Worm (Caenorhabditis elegans) whole organism, L1 larva: ENCODE data around the gene nspc-7.
"Not testable (repeated sequence)": the region's sequence is repeated elsewhere in the genome, so short reads cannot be mapped to it uniquely, and the experiment has no call there.

Source experiments
- C04F5.9 ChIP-seq: sonication (generic microtip); optimal IDR thresholded peaks from 2 replicates; lab custom pipeline; 2016; ENCODE audit warnings: missing genetic modification characterization, missing compliant biosample characterization
- C16A3.4 ChIP-seq: fragments of 150-350 bp; optimal IDR thresholded peaks from 2 replicates; lab custom pipeline; 2014; ENCODE audit warnings: missing biosample characterization, missing genetic modification characterization
- C34B4.2 ChIP-seq: sonication (generic microtip); optimal IDR thresholded peaks from 2 replicates; lab custom pipeline; 2017; ENCODE audit warnings: mild to moderate bottlenecking, missing genetic modification characterization, missing compliant biosample characterization
- aha-1 ChIP-seq: fragments of 150-350 bp; optimal IDR thresholded peaks from 2 replicates; lab custom pipeline; 2014; ENCODE audit warnings: missing biosample characterization, missing genetic modification characterization
- alr-1 ChIP-seq: fragments of 200-800 bp; sonication (Bioruptor generic); optimal IDR thresholded peaks from 2 replicates; lab custom pipeline; 2018; ENCODE audit warnings: borderline replicate concordance, mild to moderate bottlenecking, missing genetic modification characterization, missing compliant biosample characterization
- ceh-82 ChIP-seq, 3 experiments: fragments of 150-350 bp in 1 of 3; sonication (generic microtip) in 2 of 3; optimal IDR thresholded peaks; 2 replicates each; lab custom pipeline; 2014 to 2017; ENCODE audit warnings: missing biosample characterization in 3 of 3, missing genetic modification characterization in 3 of 3
- ceh-88 ChIP-seq: fragments of 200-800 bp; sonication (Bioruptor generic); IDR thresholded peaks from 2 replicates; pipeline ENCODE4 v1.3.6; 2022; ENCODE audit warnings: missing genetic modification characterization, missing compliant biosample characterization
- ceh-90 ChIP-seq: sonication (generic microtip); optimal IDR thresholded peaks from 2 replicates; lab custom pipeline; 2016; ENCODE audit warnings: missing genetic modification characterization, missing compliant biosample characterization
- dpl-1 ChIP-seq, 3 experiments: fragments of 150-350 bp in 2 of 3; sonication (generic microtip) in 1 of 3; optimal IDR thresholded peaks; 2 replicates each; lab custom pipeline; 2014 to 2017; ENCODE audit warnings: missing biosample characterization in 3 of 3, missing genetic modification characterization in 3 of 3, missing genetic modification reagents in 3 of 3
- dsc-1 ChIP-seq: sonication (generic microtip); optimal IDR thresholded peaks from 2 replicates; lab custom pipeline; 2016; ENCODE audit warnings: mild to moderate bottlenecking, missing genetic modification characterization, missing compliant biosample characterization
- efl-3 ChIP-seq: fragments of 200-800 bp; sonication (Bioruptor generic); optimal IDR thresholded peaks from 2 replicates; lab custom pipeline; 2018; ENCODE audit warnings: mild to moderate bottlenecking, missing genetic modification characterization, missing compliant biosample characterization
- egl-13 ChIP-seq: sonication (generic microtip); optimal IDR thresholded peaks from 2 replicates; lab custom pipeline; 2016; ENCODE audit warnings: missing genotype, missing genetic modification reagents, missing genetic modification characterization, missing compliant biosample characterization
- elt-3 ChIP-seq, 6 experiments: fragments of 150-350 bp in 1 of 6; sonication (generic microtip); optimal IDR thresholded peaks; 2 replicates each; lab custom pipeline; 2017 to 2018; ENCODE audit warnings: missing biosample characterization in 6 of 6, missing genetic modification characterization in 6 of 6, inconsistent platforms in 1 of 6
- fkh-10 ChIP-seq: sonication (generic microtip); optimal IDR thresholded peaks from 2 replicates; lab custom pipeline; 2017; ENCODE audit warnings: missing biosample characterization, missing genetic modification reagents, missing genetic modification characterization
- fkh-8 ChIP-seq: sonication (generic microtip); optimal IDR thresholded peaks from 2 replicates; lab custom pipeline; 2016; ENCODE audit warnings: mild to moderate bottlenecking, missing genetic modification characterization, missing compliant biosample characterization
- grh-1 ChIP-seq: fragments of 200-800 bp; sonication (Bioruptor generic); IDR thresholded peaks from 2 replicates; pipeline ENCODE4 v1.3.6; 2022; ENCODE audit warnings: missing genetic modification reagents, missing genetic modification characterization, missing compliant biosample characterization
- hlh-4 ChIP-seq: sonication (generic microtip); optimal IDR thresholded peaks from 2 replicates; lab custom pipeline; 2016; ENCODE audit warnings: mild to moderate bottlenecking, missing genetic modification characterization, missing compliant biosample characterization
- hpl-2 ChIP-seq: fragments of 150-350 bp; optimal IDR thresholded peaks from 2 replicates; lab custom pipeline; 2014; ENCODE audit warnings: missing biosample characterization, missing genetic modification reagents, missing genetic modification characterization
- irx-1 ChIP-seq: sonication (generic microtip); optimal IDR thresholded peaks from 2 replicates; lab custom pipeline; 2016; ENCODE audit warnings: missing genetic modification characterization, missing compliant biosample characterization
- jun-1 ChIP-seq: fragments of 150-350 bp; optimal IDR thresholded peaks from 2 replicates; lab custom pipeline; 2014; ENCODE audit warnings: missing biosample characterization, missing genetic modification reagents, missing genetic modification characterization
- lin-13 ChIP-seq: fragments of 150-350 bp; optimal IDR thresholded peaks from 2 replicates; lab custom pipeline; 2014; ENCODE audit warnings: missing biosample characterization, missing genetic modification reagents, missing genetic modification characterization
- lin-14 ChIP-seq: fragments of 200-800 bp; sonication (Bioruptor generic); optimal IDR thresholded peaks from 2 replicates; lab custom pipeline; 2018; ENCODE audit warnings: mild to moderate bottlenecking, missing genetic modification characterization, moderate library complexity, missing compliant biosample characterization
- lin-39 ChIP-seq: fragments of 150-350 bp; optimal IDR thresholded peaks from 2 replicates; lab custom pipeline; 2014; ENCODE audit warnings: missing biosample characterization, missing genetic modification reagents, missing genetic modification characterization
- lir-3 ChIP-seq: sonication (generic microtip); optimal IDR thresholded peaks from 2 replicates; lab custom pipeline; 2016; ENCODE audit warnings: mild to moderate bottlenecking, missing genetic modification characterization, moderate library complexity, missing compliant biosample characterization; ENCODE audit not compliant: poor library complexity
- lsy-2 ChIP-seq, 2 experiments: fragments of 150-350 bp; optimal IDR thresholded peaks; 2 replicates each; lab custom pipeline; 2014; ENCODE audit warnings: missing biosample characterization in 2 of 2, missing genetic modification characterization in 2 of 2
- mep-1 ChIP-seq: fragments of 150-350 bp; optimal IDR thresholded peaks from 2 replicates; lab custom pipeline; 2014; ENCODE audit warnings: missing biosample characterization, missing genetic modification characterization
- nhr-11 ChIP-seq: fragments of 150-350 bp; optimal IDR thresholded peaks from 2 replicates; lab custom pipeline; 2014; ENCODE audit warnings: missing biosample characterization, missing genetic modification characterization
- nhr-237 ChIP-seq: fragments of 150-350 bp; optimal IDR thresholded peaks from 2 replicates; lab custom pipeline; 2014; ENCODE audit warnings: missing biosample characterization, missing genetic modification characterization
- nhr-71 ChIP-seq: sonication (generic microtip); optimal IDR thresholded peaks from 2 replicates; lab custom pipeline; 2016; ENCODE audit warnings: mild to moderate bottlenecking, missing genetic modification characterization, moderate library complexity, missing compliant biosample characterization
- nhr-76 ChIP-seq: sonication (generic microtip); optimal IDR thresholded peaks from 2 replicates; lab custom pipeline; 2017; ENCODE audit warnings: missing biosample characterization, missing genetic modification characterization
- nhr-85 ChIP-seq: sonication (generic microtip); peaks from one replicate; lab custom pipeline; 2016; ENCODE audit warnings: missing genetic modification characterization, inconsistent platforms, missing compliant biosample characterization
- nhr-90 ChIP-seq: sonication (generic microtip); optimal IDR thresholded peaks from 2 replicates; lab custom pipeline; 2016; ENCODE audit warnings: mild to moderate bottlenecking, missing genetic modification characterization, missing compliant biosample characterization; ENCODE audit not compliant: poor library complexity
- pax-3 ChIP-seq: fragments of 200-800 bp; sonication (Bioruptor generic); optimal IDR thresholded peaks from 2 replicates; lab custom pipeline; 2018; ENCODE audit warnings: mild to moderate bottlenecking, missing genetic modification characterization, moderate library complexity, missing compliant biosample characterization
- pqm-1 ChIP-seq: sonication (generic microtip); optimal IDR thresholded peaks from 3 replicates; lab custom pipeline; 2017; ENCODE audit warnings: missing biosample characterization, missing genetic modification characterization
- skn-1 ChIP-seq: fragments of 150-350 bp; optimal IDR thresholded peaks from 2 replicates; lab custom pipeline; 2014; ENCODE audit warnings: missing biosample characterization, missing genetic modification characterization
- snu-23 ChIP-seq: sonication (generic microtip); optimal IDR thresholded peaks from 2 replicates; lab custom pipeline; 2016; ENCODE audit warnings: missing genetic modification characterization, missing compliant biosample characterization
- sox-4 ChIP-seq: sonication (generic microtip); optimal IDR thresholded peaks from 2 replicates; lab custom pipeline; 2016; ENCODE audit warnings: missing genetic modification characterization, missing compliant biosample characterization
- sptf-1 ChIP-seq: fragments of 150-350 bp; optimal IDR thresholded peaks from 2 replicates; lab custom pipeline; 2014; ENCODE audit warnings: missing biosample characterization, missing genetic modification characterization
- swsn-7 ChIP-seq: sonication (generic microtip); optimal IDR thresholded peaks from 2 replicates; lab custom pipeline; 2016; ENCODE audit warnings: missing genetic modification characterization, missing compliant biosample characterization
- tlp-1 ChIP-seq: fragments of 150-350 bp; optimal IDR thresholded peaks from 2 replicates; lab custom pipeline; 2014; ENCODE audit warnings: missing biosample characterization, missing genetic modification characterization
- unc-130 ChIP-seq: fragments of 150-350 bp; optimal IDR thresholded peaks from 2 replicates; lab custom pipeline; 2017; ENCODE audit warnings: missing biosample characterization, missing genetic modification characterization, inconsistent platforms
- unc-30 ChIP-seq: sonication (generic microtip); optimal IDR thresholded peaks from 2 replicates; lab custom pipeline; 2017; ENCODE audit warnings: missing biosample characterization, missing genetic modification characterization
- unc-62 ChIP-seq: fragments of 150-350 bp; optimal IDR thresholded peaks from 2 replicates; lab custom pipeline; 2014; ENCODE audit warnings: missing biosample characterization, missing genetic modification reagents, missing genetic modification characterization
- unc-98 ChIP-seq: fragments of 200-800 bp; sonication (Bioruptor generic); IDR thresholded peaks from 2 replicates; pipeline ENCODE4 v1.3.6; 2022; ENCODE audit warnings: missing genetic modification characterization, missing compliant biosample characterization
- xbp-1 ChIP-seq: sonication (generic microtip); optimal IDR thresholded peaks from 2 replicates; lab custom pipeline; 2016; ENCODE audit warnings: missing genetic modification characterization, missing compliant biosample characterization
- ztf-4 ChIP-seq: fragments of 150-350 bp; optimal IDR thresholded peaks from 2 replicates; lab custom pipeline; 2014; ENCODE audit warnings: missing biosample characterization, missing genetic modification characterization

The nspc-7 gene

ce11 chrX:8535006-8535405 is 6.7 kb upstream of the nspc-7 start, which contains the start of gene nspc-1:
Gene nspc-1 (minus strand): TSS chrX:8535106.
- not testable (repeated sequence) for TF ChIP-seq nhr-90, pqm-1, ztf-4 (tag; lab: Kevin White, UChicago)

ce11 chrX:8536791-8537190 is 4.9 kb upstream of the nspc-7 start, which contains the start of gene nspc-3:
Gene nspc-3 (plus strand): TSS chrX:8537091.
- no peak for TF ChIP-seq unc-30

ce11 chrX:8538262-8538776 is 3.3 kb upstream of the nspc-7 start, which contains the start of the genes nspc-4 and nspc-5:
Gene nspc-4 (minus strand): TSS chrX:8538362.
Gene nspc-5 (plus strand): TSS chrX:8538726.
- not testable (repeated sequence) for TF ChIP-seq snu-23 (GFP tag; lab: Kevin White, UChicago); skn-1 (tag; lab: Kevin White, UChicago); pax-3

ce11 chrX:8545971-8546442 is 4.3 kb downstream of the nspc-7 start, which contains the start of gene sdha-1:
Gene sdha-1 (minus strand): TSS chrX:8546021.
- TF ChIP-seq alr-1 (tag; lab: Kevin White, UChicago) (no peak), elt-3 (tag; optimal IDR thresholded peaks at IDR 0.05; lab: Kevin White, UChicago) (peak in 3 of 6 experiments; percentile 42 to 87 (median 63)), nhr-85 (peak; percentile 93), C16A3.4 (tag; lab: Kevin White, UChicago) (peak; percentile 93), C34B4.2 (tag; lab: Kevin White, UChicago) (no peak), grh-1 (GFP tag; lab: Robert Waterston, UW) (peak; percentile 63), xbp-1 (tag; lab: Kevin White, UChicago) (peak; percentile 91), nhr-71 (tag; lab: Kevin White, UChicago) (peak; percentile 94), C04F5.9 (tag; lab: Kevin White, UChicago) (peak; percentile 8), ceh-90 (no peak), tlp-1 (tag; lab: Kevin White, UChicago) (no peak), hpl-2 (GFP tag; lab: Kevin White, UChicago) (peak; percentile 4), fkh-8 (tag; lab: Kevin White, UChicago) (peak; percentile 87), dpl-1 (GFP tag; optimal IDR thresholded peaks at IDR 0.05; lab: Kevin White, UChicago) (peak; percentile 66 to 82 (median 79)), hlh-4 (tag; lab: Kevin White, UChicago) (no peak), swsn-7 (tag; lab: Kevin White, UChicago) (peak; percentile 93), dsc-1 (tag; lab: Kevin White, UChicago) (peak; percentile 76), lin-39 (tag; lab: Kevin White, UChicago) (peak; percentile 63), unc-98 (GFP tag; lab: Robert Waterston, UW) (no peak), sptf-1 (tag; lab: Kevin White, UChicago) (no peak), lir-3 (tag; lab: Kevin White, UChicago) (peak; percentile 62), nhr-76 (tag; lab: Kevin White, UChicago) (no peak), unc-62 (no peak), unc-130 (tag; lab: Kevin White, UChicago) (peak; percentile 83), lin-13 (GFP tag; lab: Kevin White, UChicago) (peak; percentile 70), nhr-11 (tag; lab: Kevin White, UChicago) (no peak), ceh-88 (GFP tag; lab: Robert Waterston, UW) (peak; percentile 66; the same call in 1 of the 2 replicates), nhr-237 (tag; lab: Kevin White, UChicago) (peak; percentile 41), aha-1 (tag; lab: Kevin White, UChicago) (peak; percentile 88), fkh-10 (peak; percentile 59), egl-13 (tag; lab: Kevin White, UChicago) (peak; percentile 74), efl-3 (no peak), nhr-90 (tag; lab: Kevin White, UChicago) (peak; percentile 90), mep-1 (peak; percentile 96), lin-14 (GFP tag; lab: Kevin White, UChicago) (peak; percentile 97), lsy-2 (tag; optimal IDR thresholded peaks at IDR 0.05; lab: Kevin White, UChicago) (peak; percentile 86 to 88), pax-3 (peak; percentile 61), jun-1 (peak; percentile 84), sox-4 (tag; lab: Kevin White, UChicago) (no peak), irx-1 (tag; lab: Kevin White, UChicago) (peak; percentile 71), ceh-82 (tag; optimal IDR thresholded peaks at IDR 0.05; lab: Kevin White, UChicago) (peak; percentile 81 to 87 (median 86))
